Fruit fly (Drosophila melanogaster): ENCODE data around the gene exex.

dm6 chr3L:7967203-7967602 is 19.2 kb downstream of the exex start:
- TF ChIP-seq Lpt (GFP tag; optimal IDR thresholded peaks at IDR 0.05), result no peak
- TF ChIP-seq Hr39 (GFP tag; optimal IDR thresholded peaks at IDR 0.05), result no peak
- no peak for TF ChIP-seq eg (GFP tag; IDR thresholded peaks at IDR 0.05)
- no peak for TF ChIP-seq fkh (GFP tag; optimal IDR thresholded peaks at IDR 0.05)
- TF ChIP-seq Blimp-1 (GFP tag; optimal IDR thresholded peaks at IDR 0.05), result no peak
- no peak for TF ChIP-seq CG9139 (GFP tag; optimal IDR thresholded peaks at IDR 0.05)
- no peak for TF ChIP-seq CG6163 (GFP tag; IDR thresholded peaks at IDR 0.05)
- TF ChIP-seq Gug (GFP tag; IDR thresholded peaks at IDR 0.05), result no peak
- no peak for TF ChIP-seq CG16779 (tag; optimal IDR thresholded peaks at IDR 0.05)
